Worm (Caenorhabditis elegans) whole organism, early embryonic: ENCODE data around the gene C27B7.5.

Experiments
- B0310.2 ChIP-seq: sonication (generic microtip); optimal IDR thresholded peaks from 2 replicates; lab custom pipeline; 2016; ENCODE audit warnings: mild to moderate bottlenecking, missing genetic modification characterization, missing compliant biosample characterization
- F13C5.2 ChIP-seq: sonication (generic microtip); optimal IDR thresholded peaks from 2 replicates; lab custom pipeline; 2017; ENCODE audit warnings: mild to moderate bottlenecking, missing genetic modification characterization, inconsistent platforms, missing compliant biosample characterization
- aly-1 ChIP-seq: sonication (generic microtip); optimal IDR thresholded peaks from 2 replicates; lab custom pipeline; 2016; ENCODE audit warnings: missing genetic modification characterization, missing compliant biosample characterization
- ama-1 ChIP-seq: fragments of 150-350 bp; optimal IDR thresholded peaks from 2 replicates; lab custom pipeline; 2014
- ceh-13 ChIP-seq: fragments of 200-800 bp; sonication (Bioruptor generic); optimal IDR thresholded peaks from 2 replicates; lab custom pipeline; 2018; ENCODE audit warnings: mild to moderate bottlenecking, missing genetic modification characterization, missing compliant biosample characterization
- ceh-36 ChIP-seq: sonication (generic microtip); optimal IDR thresholded peaks from 2 replicates; lab custom pipeline; 2016; ENCODE audit warnings: missing genetic modification characterization, inconsistent platforms, missing compliant biosample characterization
- ets-7 ChIP-seq: sonication (generic microtip); optimal IDR thresholded peaks from 2 replicates; lab custom pipeline; 2016; ENCODE audit warnings: missing genotype, missing genetic modification characterization, missing compliant biosample characterization
- flt-1 ChIP-seq: fragments of 200-800 bp; sonication (Bioruptor generic); IDR thresholded peaks from 2 replicates; pipeline ENCODE4 v1.3.6; 2022; ENCODE audit warnings: missing genetic modification characterization, missing compliant biosample characterization
- hmbx-1 ChIP-seq: sonication (generic microtip); optimal IDR thresholded peaks from 2 replicates; lab custom pipeline; 2016; ENCODE audit warnings: mild to moderate bottlenecking, missing genetic modification characterization, missing compliant biosample characterization
- hmg-4 ChIP-seq: fragments of 200-800 bp; sonication (Bioruptor generic); optimal IDR thresholded peaks from 2 replicates; lab custom pipeline; 2018; ENCODE audit warnings: mild to moderate bottlenecking, missing genetic modification characterization, missing compliant biosample characterization
- hnd-1 ChIP-seq: sonication (generic microtip); optimal IDR thresholded peaks from 2 replicates; lab custom pipeline; 2016; ENCODE audit warnings: missing genetic modification characterization, missing compliant biosample characterization
- pes-1 ChIP-seq: fragments of 200-800 bp; sonication (Bioruptor generic); IDR thresholded peaks from 2 replicates; pipeline ENCODE4 v1.3.6; 2022; ENCODE audit warnings: missing genetic modification reagents, missing genetic modification characterization, missing compliant biosample characterization
- scrt-1 ChIP-seq: fragments of 200-800 bp; sonication (Bioruptor generic); IDR thresholded peaks from 2 replicates; pipeline ENCODE4 v1.3.6; 2022; ENCODE audit warnings: missing genetic modification characterization, missing compliant biosample characterization
- sea-1 ChIP-seq: fragments of 200-800 bp; sonication (Bioruptor generic); conservative IDR thresholded peaks from 2 replicates; pipeline ENCODE4 v1.3.6; 2022; ENCODE audit warnings: missing genetic modification characterization, missing compliant biosample characterization
- tbx-11 ChIP-seq: fragments of 200-800 bp; sonication (Bioruptor generic); IDR thresholded peaks from 2 replicates; pipeline ENCODE4 v1.3.6; 2022; ENCODE audit warnings: missing genetic modification characterization, missing compliant biosample characterization
- tbx-37 ChIP-seq: fragments of 200-800 bp; sonication (Bioruptor generic); conservative IDR thresholded peaks from 2 replicates; pipeline ENCODE4 v1.3.6; 2022; ENCODE audit warnings: missing genetic modification reagents, missing genetic modification characterization, missing compliant biosample characterization
- tra-4 ChIP-seq: sonication (generic microtip); optimal IDR thresholded peaks from 2 replicates; lab custom pipeline; 2017; ENCODE audit warnings: missing genetic modification characterization, missing compliant biosample characterization

C27B7.5 gene

ce11 chrIV:8901346-8901745 is at the start of gene C27B7.5:
C27B7.5 (plus strand) TSS chrIV:8901646.
- TF ChIP-seq flt-1 (no peak), ama-1 (lab: Kevin White, UChicago) (no peak), ceh-36 (no peak), B0310.2 (tag; lab: Kevin White, UChicago) (no peak), hnd-1 (tag; lab: Kevin White, UChicago) (no peak), ets-7 (no peak), scrt-1 (GFP tag; lab: Robert Waterston, UW) (no peak), F13C5.2 (tag; lab: Kevin White, UChicago) (no peak), tbx-11 (no peak)

DNA sequence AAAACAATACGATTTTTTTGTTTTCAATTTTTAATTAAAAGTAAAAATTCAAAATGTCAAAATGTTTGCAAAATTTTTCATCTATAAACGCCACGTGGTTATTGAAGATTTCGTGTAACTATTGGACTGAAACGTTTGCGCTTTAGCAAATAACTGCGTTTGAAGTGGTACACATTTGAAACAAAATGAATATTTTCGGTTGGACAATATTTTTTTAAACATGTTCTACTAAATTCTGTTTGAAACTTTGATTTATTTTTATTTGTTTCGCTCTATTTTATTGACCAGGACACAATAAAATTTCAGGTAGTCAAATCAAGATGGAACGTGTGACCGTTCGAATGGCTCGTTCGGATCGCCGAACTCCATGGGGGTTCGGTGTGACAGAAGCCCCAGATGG is 49.3 kb upstream of the C27B7.5 start, which contains the start of gene alp-1:
TSS of gene alp-1 (plus strand) at position 301 of the 400 bp plus-strand sequence.
- TF ChIP-seq ama-1 (lab: Kevin White, UChicago) (no peak), aly-1 (tag; lab: Kevin White, UChicago) (no peak), scrt-1 (GFP tag; lab: Robert Waterston, UW) (no peak), hnd-1 (tag; lab: Kevin White, UChicago) (no peak), tbx-11 (no peak), F13C5.2 (tag; lab: Kevin White, UChicago) (no peak), pes-1 (no peak), ets-7 (no peak), hmbx-1 (tag; lab: Kevin White, UChicago) (no peak), ceh-36 (no peak), ceh-13 (GFP tag; lab: Kevin White, UChicago) (no peak), hmg-4 (GFP tag; lab: Kevin White, UChicago) (no peak), B0310.2 (tag; lab: Kevin White, UChicago) (no peak)

DNA sequence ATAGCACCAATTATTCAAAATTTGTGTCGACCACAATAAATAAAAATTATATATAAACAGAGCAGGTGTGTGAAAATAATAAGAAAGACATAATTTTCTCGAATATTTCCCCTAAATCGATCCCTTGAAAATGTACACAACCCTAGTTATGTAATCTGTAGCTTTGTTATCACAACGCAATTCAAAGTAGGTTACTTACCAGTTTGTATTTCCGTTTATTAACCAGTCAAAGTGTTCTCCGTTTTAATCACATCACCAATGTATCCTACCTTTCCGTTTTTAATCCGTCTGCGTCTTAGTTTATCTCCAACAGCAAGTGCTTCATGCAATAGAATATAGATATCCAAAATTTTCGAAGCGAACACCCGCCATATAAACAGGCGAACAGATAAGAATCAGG is 48.1 kb upstream of the C27B7.5 start:
- no peak for TF ChIP-seq ceh-36
- no peak for TF ChIP-seq flt-1
- no peak for TF ChIP-seq ceh-13 (GFP tag; lab: Kevin White, UChicago)
- no peak for TF ChIP-seq hmbx-1 (tag; lab: Kevin White, UChicago)
- TF ChIP-seq ets-7, result no peak
- no peak for TF ChIP-seq ama-1 (lab: Kevin White, UChicago)
- TF ChIP-seq tbx-37 (GFP tag; lab: Robert Waterston, UW), result no peak
- TF ChIP-seq scrt-1 (GFP tag; lab: Robert Waterston, UW), result no peak
- no peak for TF ChIP-seq tbx-11
- TF ChIP-seq B0310.2 (tag; lab: Kevin White, UChicago), result no peak
- TF ChIP-seq hmg-4 (GFP tag; lab: Kevin White, UChicago), result no peak
- TF ChIP-seq pes-1, result no peak
- no peak for TF ChIP-seq aly-1 (tag; lab: Kevin White, UChicago)
- TF ChIP-seq sea-1 (GFP tag; lab: Robert Waterston, UW), result no peak
- no peak for TF ChIP-seq tra-4 (tag; lab: Kevin White, UChicago)
- no peak for TF ChIP-seq hnd-1 (tag; lab: Kevin White, UChicago)
- no peak for TF ChIP-seq F13C5.2 (tag; lab: Kevin White, UChicago)

ce11 chrIV:8855963-8856362 is 45.5 kb upstream of the C27B7.5 start, which contains the start of gene T11B7.5:
T11B7.5 (minus strand) TSS chrIV:8856063.
- TF ChIP-seq B0310.2 (tag; lab: Kevin White, UChicago), result no peak
- no peak for TF ChIP-seq ets-7
- TF ChIP-seq tbx-11, result no peak
- no peak for TF ChIP-seq scrt-1 (GFP tag; lab: Robert Waterston, UW)
- no peak for TF ChIP-seq tra-4 (tag; lab: Kevin White, UChicago)
- no peak for TF ChIP-seq hmg-4 (GFP tag; lab: Kevin White, UChicago)
- TF ChIP-seq aly-1 (tag; lab: Kevin White, UChicago), result no peak

DNA sequence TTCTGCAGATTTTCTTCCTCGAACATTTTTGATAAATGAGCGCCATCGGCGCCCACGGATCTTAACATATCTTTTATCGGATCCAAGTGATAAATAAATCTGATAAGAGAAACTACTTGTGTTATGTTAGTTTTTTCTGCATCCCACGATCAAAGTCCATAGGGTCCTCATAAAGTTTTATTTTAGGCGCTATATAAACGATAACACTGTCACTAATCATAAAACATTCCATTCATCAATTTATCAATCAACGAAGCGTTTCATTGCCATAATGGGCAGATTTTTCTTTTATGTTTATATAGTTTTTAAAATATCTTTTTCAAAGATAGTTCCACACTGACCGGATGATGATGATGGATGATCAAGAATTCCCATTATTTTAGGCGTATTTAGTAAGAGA is 36.8 kb upstream of the C27B7.5 start:
- no peak for TF ChIP-seq scrt-1 (GFP tag; lab: Robert Waterston, UW)
- TF ChIP-seq tra-4 (tag; lab: Kevin White, UChicago), result no peak
- TF ChIP-seq flt-1, result no peak
- no peak for TF ChIP-seq ama-1 (lab: Kevin White, UChicago)
- TF ChIP-seq ceh-13 (GFP tag; lab: Kevin White, UChicago), result no peak
- no peak for TF ChIP-seq F13C5.2 (tag; lab: Kevin White, UChicago)
- TF ChIP-seq hnd-1 (tag; lab: Kevin White, UChicago), result no peak
- TF ChIP-seq ceh-36, result no peak
- no peak for TF ChIP-seq aly-1 (tag; lab: Kevin White, UChicago)
- TF ChIP-seq sea-1 (GFP tag; lab: Robert Waterston, UW), result no peak
- no peak for TF ChIP-seq tbx-37 (GFP tag; lab: Robert Waterston, UW)
- TF ChIP-seq hmg-4 (GFP tag; lab: Kevin White, UChicago), result no peak

- TF ChIP-seq ets-7, result no peak
- no peak for TF ChIP-seq tra-4 (tag; lab: Kevin White, UChicago)
- no peak for TF ChIP-seq B0310.2 (tag; lab: Kevin White, UChicago)
- no peak for TF ChIP-seq F13C5.2 (tag; lab: Kevin White, UChicago)
- TF ChIP-seq aly-1 (tag; lab: Kevin White, UChicago), result no peak
- TF ChIP-seq scrt-1 (GFP tag; lab: Robert Waterston, UW), result no peak
- TF ChIP-seq tbx-11, result no peak
- TF ChIP-seq hmbx-1 (tag; lab: Kevin White, UChicago), result no peak
- TF ChIP-seq flt-1, result no peak
- no peak for TF ChIP-seq ceh-36
- no peak for TF ChIP-seq pes-1
- no peak for TF ChIP-seq hnd-1 (tag; lab: Kevin White, UChicago)
- no peak for TF ChIP-seq ama-1 (lab: Kevin White, UChicago)
- no peak for TF ChIP-seq tbx-37 (GFP tag; lab: Robert Waterston, UW)
- TF ChIP-seq hmg-4 (GFP tag; lab: Kevin White, UChicago), result no peak
- no peak for TF ChIP-seq sea-1 (GFP tag; lab: Robert Waterston, UW)
- TF ChIP-seq ceh-13 (GFP tag; lab: Kevin White, UChicago), result no peak
These were observed 36.1 kb upstream of the C27B7.5 start, which contains the start of gene C09G9.1 for ce11 chrIV:8865343-8865742. C09G9.1 (minus strand) TSS chrIV:8865485.

- TF ChIP-seq hmbx-1 (tag; lab: Kevin White, UChicago), result no peak
- TF ChIP-seq hnd-1 (tag; lab: Kevin White, UChicago), result no peak
- no peak for TF ChIP-seq sea-1 (GFP tag; lab: Robert Waterston, UW)
- peak; percentile 30 for TF ChIP-seq hmg-4 (GFP tag; lab: Kevin White, UChicago)
These were observed 35.4 kb upstream of the C27B7.5 start for ce11 chrIV:8866092-8866491.
